Worm (Caenorhabditis elegans): Measurements from ENCODE around the gene AH10.2.
A peak's percentile ranks its signal among the peaks of the same experiment; 100 is the strongest.
"Not testable (repeated sequence)": the region's sequence is repeated elsewhere in the genome, so short reads cannot be mapped to it uniquely, and the experiment has no call there.

Gene AH10.2

ce11 chrV:14137766-14138165, 18.8 kb upstream of the AH10.2 start, which contains the start of gene AH10.4:
Gene AH10.4, minus strand, starts transcription at chrV:14137866.
- not testable (repeated sequence) for TF ChIP-seq nhr-23, nhr-28, elt-2 (tag; optimal IDR thresholded peaks at IDR 0.05)

- TF ChIP-seq lin-15B (tag; optimal IDR thresholded peaks at IDR 0.05), result peak; percentile 16
- peak; percentile 5 for TF ChIP-seq ama-1 (optimal IDR thresholded peaks at IDR 0.05)
- no peak for TF ChIP-seq nhr-12 (tag; optimal IDR thresholded peaks at IDR 0.05)
- no peak for TF ChIP-seq zag-1 (tag; optimal IDR thresholded peaks at IDR 0.05)
- TF ChIP-seq nhr-77 (tag; optimal IDR thresholded peaks at IDR 0.05), result no peak
- TF ChIP-seq hmg-11 (tag; optimal IDR thresholded peaks at IDR 0.05), result peak; percentile 23
- no peak for TF ChIP-seq nhr-23 (tag; optimal IDR thresholded peaks at IDR 0.05)
- no peak for TF ChIP-seq R02D3.7 (tag; optimal IDR thresholded peaks at IDR 0.05)
- TF ChIP-seq mdl-1 (tag; optimal IDR thresholded peaks at IDR 0.05), result no peak
- no peak for TF ChIP-seq nhr-11 (tag; optimal IDR thresholded peaks at IDR 0.05)
- TF ChIP-seq nhr-43 (tag; optimal IDR thresholded peaks at IDR 0.05; ENCODE audit: poor library complexity, severe bottlenecking), result no peak
- peak; percentile 40 for TF ChIP-seq lin-39 (tag; optimal IDR thresholded peaks at IDR 0.05)
- TF ChIP-seq nhr-25 (tag; optimal IDR thresholded peaks at IDR 0.05), result peak; percentile 23
- TF ChIP-seq fos-1 (tag; optimal IDR thresholded peaks at IDR 0.05), result no peak
- no peak for TF ChIP-seq elt-1 (tag; optimal IDR thresholded peaks at IDR 0.05)
- TF ChIP-seq ztf-11 (tag; optimal IDR thresholded peaks at IDR 0.05), result no peak
These were observed 17.1 kb upstream of the AH10.2 start for ce11 chrV:14139252-14140100.

DNA sequence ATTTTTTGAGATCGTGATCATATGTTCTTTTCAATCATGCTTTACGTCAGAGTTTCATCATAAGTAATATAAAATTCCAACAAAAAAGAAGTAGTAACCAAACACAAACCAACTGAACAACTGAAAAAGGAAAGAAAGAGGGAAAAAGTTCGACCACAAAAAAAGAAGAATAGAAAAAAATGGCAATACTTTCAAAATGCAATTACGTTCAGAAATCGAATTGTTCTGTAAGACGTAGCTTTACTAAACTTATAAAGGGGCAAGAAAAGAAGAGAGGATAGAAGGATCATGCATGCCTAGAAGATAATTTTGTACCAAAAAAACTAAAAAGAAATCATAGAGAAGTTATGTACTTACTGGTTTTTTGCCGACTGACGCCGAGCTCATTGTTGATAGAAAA, 15.8 kb upstream of the AH10.2 start:
- TF ChIP-seq skn-1 (tag; optimal IDR thresholded peaks at IDR 0.05), result no peak
- TF ChIP-seq nhr-25 (tag; optimal IDR thresholded peaks at IDR 0.05), result no peak
- no peak for TF ChIP-seq pqm-1 (tag; optimal IDR thresholded peaks at IDR 0.05)
- TF ChIP-seq fkh-10 (GFP tag; optimal IDR thresholded peaks at IDR 0.05), result peak; percentile 82
- no peak for TF ChIP-seq mml-1 (tag; optimal IDR thresholded peaks at IDR 0.05)

DNA sequence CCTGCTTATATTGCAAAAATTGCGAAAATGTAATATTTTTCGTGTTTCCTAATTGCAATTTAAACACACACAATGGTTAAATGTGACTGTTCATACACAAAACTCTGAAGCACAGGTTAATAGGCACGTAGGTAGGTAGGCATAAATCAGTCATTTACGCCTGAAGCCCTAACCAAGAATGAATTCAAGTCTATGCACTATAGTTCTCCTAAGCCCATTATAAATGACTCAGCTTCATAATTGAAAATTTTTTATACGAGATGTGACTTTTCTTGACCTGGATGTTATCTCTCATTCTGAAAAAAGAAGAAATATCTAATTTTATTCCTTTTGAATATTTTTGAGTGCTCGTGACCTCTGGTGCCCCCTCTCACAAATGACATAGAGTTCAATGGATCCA, 14.7 kb upstream of the AH10.2 start:
- TF ChIP-seq fkh-2 (tag; optimal IDR thresholded peaks at IDR 0.05), result no peak
- no peak for TF ChIP-seq elt-3 (tag; optimal IDR thresholded peaks at IDR 0.05)
- no peak for TF ChIP-seq fos-1 (tag; optimal IDR thresholded peaks at IDR 0.05)
- TF ChIP-seq nfya-1 (tag; optimal IDR thresholded peaks at IDR 0.05; ENCODE audit: insufficient read depth), result no peak
- no peak for TF ChIP-seq egl-5 (tag; optimal IDR thresholded peaks at IDR 0.05)
- TF ChIP-seq snpc-4 (tag; optimal IDR thresholded peaks at IDR 0.05), result no peak
- TF ChIP-seq ama-1 (optimal IDR thresholded peaks at IDR 0.05), result no peak
- TF ChIP-seq ceh-82 (tag; optimal IDR thresholded peaks at IDR 0.05), result no peak
- TF ChIP-seq tbx-2 (tag; optimal IDR thresholded peaks at IDR 0.05), result no peak
- no peak for TF ChIP-seq nhr-23 (tag; optimal IDR thresholded peaks at IDR 0.05)
- TF ChIP-seq lin-15B (tag; optimal IDR thresholded peaks at IDR 0.05), result no peak
- no peak for TF ChIP-seq elt-1 (tag; optimal IDR thresholded peaks at IDR 0.05)
- no peak for TF ChIP-seq pqm-1 (tag; optimal IDR thresholded peaks at IDR 0.05)
- TF ChIP-seq ztf-4 (tag; optimal IDR thresholded peaks at IDR 0.05), result no peak
- no peak for TF ChIP-seq nhr-67 (tag; optimal IDR thresholded peaks at IDR 0.05)
- no peak for TF ChIP-seq nhr-77 (tag; optimal IDR thresholded peaks at IDR 0.05)
- no peak for TF ChIP-seq lsy-12 (tag; optimal IDR thresholded peaks at IDR 0.05)

ce11 chrV:14143634-14144033, 12.9 kb upstream of the AH10.2 start:
- peak; percentile 53 for TF ChIP-seq nfya-1 (tag; optimal IDR thresholded peaks at IDR 0.05; ENCODE audit: insufficient read depth)
- TF ChIP-seq unc-39 (tag; optimal IDR thresholded peaks at IDR 0.05), result no peak
- no peak for TF ChIP-seq ama-1 (optimal IDR thresholded peaks at IDR 0.05)
- no peak for TF ChIP-seq mdl-1 (tag; optimal IDR thresholded peaks at IDR 0.05)
- no peak for TF ChIP-seq nhr-77 (tag; optimal IDR thresholded peaks at IDR 0.05)
- TF ChIP-seq nhr-23 (tag; optimal IDR thresholded peaks at IDR 0.05), result no peak
- no peak for TF ChIP-seq nhr-67 (tag; optimal IDR thresholded peaks at IDR 0.05)
- no peak for TF ChIP-seq mml-1 (tag; optimal IDR thresholded peaks at IDR 0.05)
- TF ChIP-seq nhr-28 (tag; optimal IDR thresholded peaks at IDR 0.05), result no peak
- TF ChIP-seq fkh-10 (GFP tag; optimal IDR thresholded peaks at IDR 0.05), result peak; percentile 77
- TF ChIP-seq jun-1 (tag; optimal IDR thresholded peaks at IDR 0.05), result no peak
- no peak for TF ChIP-seq ceh-16 (tag; optimal IDR thresholded peaks at IDR 0.05)
- no peak for TF ChIP-seq egl-27 (tag; optimal IDR thresholded peaks at IDR 0.05)
- peak; percentile 48 for TF ChIP-seq tbx-2 (tag; optimal IDR thresholded peaks at IDR 0.05)
- no peak for TF ChIP-seq ceh-9 (tag; optimal IDR thresholded peaks at IDR 0.05)
- TF ChIP-seq ceh-28 (tag; optimal IDR thresholded peaks at IDR 0.05), result no peak
- TF ChIP-seq ztf-11 (tag; optimal IDR thresholded peaks at IDR 0.05), result no peak
- TF ChIP-seq aly-2 (tag; optimal IDR thresholded peaks at IDR 0.05), result no peak
- TF ChIP-seq nhr-12 (tag; optimal IDR thresholded peaks at IDR 0.05), result no peak
- TF ChIP-seq lin-15B (tag; optimal IDR thresholded peaks at IDR 0.05), result peak; percentile 38
- no peak for TF ChIP-seq eor-1 (tag; optimal IDR thresholded peaks at IDR 0.05)
- TF ChIP-seq lsy-12 (tag; optimal IDR thresholded peaks at IDR 0.05), result no peak
- TF ChIP-seq fkh-2 (tag; optimal IDR thresholded peaks at IDR 0.05), result no peak
- TF ChIP-seq zag-1 (tag; optimal IDR thresholded peaks at IDR 0.05), result no peak
- no peak for TF ChIP-seq nhr-76 (tag; optimal IDR thresholded peaks at IDR 0.05)
- TF ChIP-seq pha-4 (tag; optimal IDR thresholded peaks at IDR 0.05), result no peak
- TF ChIP-seq hmg-11 (tag; optimal IDR thresholded peaks at IDR 0.05), result peak; percentile 58
- TF ChIP-seq skn-1 (tag; optimal IDR thresholded peaks at IDR 0.05), result no peak
- no peak for TF ChIP-seq egl-5 (tag; optimal IDR thresholded peaks at IDR 0.05)
